Worm (Caenorhabditis elegans) whole organism, L4/young adult: ENCODE measurements around the gene Y43F8C.6.

ENCODE experiments used
- dao-5 ChIP-seq: sonication (generic microtip); optimal IDR thresholded peaks from 2 replicates; lab custom pipeline; 2016; ENCODE audit warnings: missing genotype, missing genetic modification characterization, moderate library complexity, missing compliant biosample characterization
- him-1 ChIP-seq: sonication (generic microtip); optimal IDR thresholded peaks from 2 replicates; lab custom pipeline; 2016; ENCODE audit warnings: missing genotype, missing genetic modification reagents, missing genetic modification characterization, missing compliant biosample characterization

DNA sequence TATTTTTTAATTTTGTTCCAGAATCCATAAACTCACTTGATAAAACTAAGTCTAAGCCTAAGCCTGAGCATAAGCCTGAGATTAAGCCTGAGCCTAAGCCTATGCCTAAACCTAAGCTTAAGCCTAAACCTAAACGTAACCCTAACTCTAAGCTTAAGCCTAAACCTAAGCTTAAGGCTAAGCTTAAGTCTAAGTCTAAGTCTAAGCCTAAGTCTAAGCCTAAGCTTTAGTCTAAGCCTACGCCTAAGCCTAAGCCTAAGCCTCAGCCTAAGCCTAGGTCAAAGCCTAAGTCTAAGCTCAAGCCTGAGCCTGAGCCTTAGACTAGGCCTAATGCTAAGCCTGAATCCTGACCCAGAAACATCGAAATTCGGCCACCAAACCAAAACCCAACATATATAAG, 23.9 kb upstream of the Y43F8C.6 start:
- TF ChIP-seq him-1 (tag; lab: Kevin White, UChicago), result no peak
- no peak for TF ChIP-seq dao-5
